Fruit fly (Drosophila melanogaster) whole organism, wandering third instar larva: Measurements from ENCODE around the gene strat.

Experiments used
- Myc ChIP-seq: fragments of >200 bp; optimal IDR thresholded peaks from 2 replicates; lab custom pipeline; 2017
- N ChIP-seq: fragments of >200 bp; optimal IDR thresholded peaks from 2 replicates; lab custom pipeline; 2018; ENCODE audit warnings: missing biosample characterization, missing external identifiers, missing genetic modification characterization
- OdsH ChIP-seq: fragments of 200-800 bp; sonication (Bioruptor generic); optimal IDR thresholded peaks from 2 replicates; lab custom pipeline; 2016; ENCODE audit warnings: missing biosample characterization, mild to moderate bottlenecking, missing genetic modification characterization
- br ChIP-seq: fragments of 200-800 bp; sonication (Bioruptor generic); optimal IDR thresholded peaks from 2 replicates; lab custom pipeline; 2016; ENCODE audit warnings: missing biosample characterization, missing genetic modification characterization
- ey ChIP-seq: fragments of 200-800 bp; sonication (Bioruptor generic); optimal IDR thresholded peaks from 2 replicates; lab custom pipeline; 2016; ENCODE audit warnings: missing biosample characterization, missing genetic modification characterization
- h ChIP-seq: fragments of 200-800 bp; sonication (Bioruptor generic); optimal IDR thresholded peaks from 3 replicates; lab custom pipeline; 2016; ENCODE audit warnings: missing biosample characterization, mild to moderate bottlenecking, missing genetic modification characterization
- pan ChIP-seq: fragments of >200 bp; optimal IDR thresholded peaks from 2 replicates; lab custom pipeline; 2017
- sv ChIP-seq: fragments of 200-800 bp; sonication (Bioruptor generic); optimal IDR thresholded peaks from 3 replicates; lab custom pipeline; 2016; ENCODE audit warnings: missing biosample characterization, missing genetic modification characterization

DNA sequence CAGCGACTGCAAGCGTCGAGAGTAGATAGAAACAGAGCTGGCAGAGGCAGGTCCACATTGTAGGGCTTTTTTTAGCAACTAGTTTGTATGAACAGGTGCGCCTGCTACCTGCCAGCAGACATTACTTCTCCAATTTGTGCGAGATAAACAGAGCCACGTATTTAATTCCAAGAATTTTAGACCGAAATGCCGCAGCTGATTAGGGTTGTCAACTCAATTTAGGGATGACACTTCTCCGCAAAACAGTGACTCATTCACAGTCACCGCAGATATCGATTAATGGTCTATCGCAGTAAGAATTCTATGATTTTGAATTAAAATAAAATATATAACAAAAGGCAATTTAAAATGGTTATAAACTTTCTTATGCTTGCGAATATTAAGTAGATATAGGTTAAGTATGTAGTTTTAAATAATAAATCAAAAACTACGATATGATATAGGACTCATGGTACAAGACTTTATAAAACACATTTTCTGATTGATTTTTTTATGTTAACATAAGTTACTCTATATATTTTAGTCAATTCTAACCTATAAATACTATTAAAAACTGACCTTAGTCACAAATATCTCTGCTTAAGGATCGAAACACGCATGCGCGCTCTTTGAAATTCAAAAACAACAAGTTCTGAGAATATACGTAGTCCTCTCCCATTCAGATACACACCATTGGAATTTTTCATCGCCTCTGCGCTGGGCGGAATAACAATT is 17.2 kb upstream of the strat start, which contains the start of the genes wol and Scgalpha:
- TF ChIP-seq OdsH (no peak), h (GFP tag; lab: Kevin White, UChicago) (no peak), sv (no peak), pan (lab: Kevin White, UChicago) (no peak), br (GFP tag; lab: Kevin White, UChicago) (no peak), Myc (lab: Kevin White, UChicago) (no peak), ey (GFP tag; lab: Kevin White, UChicago) (no peak), N (GFP tag; lab: Kevin White, UChicago) (no peak)
